Fruit fly (Drosophila melanogaster): ENCODE results near the gene CG7514.

Gene CG7514

dm6 chr3L:4688674-4689073, at the start of gene CG7514:
CG7514 (minus strand) TSS chr3L:4688774.
- TF ChIP-seq CG8319 (GFP tag; optimal IDR thresholded peaks at IDR 0.05) (no peak), CG16779 (tag; optimal IDR thresholded peaks at IDR 0.05) (no peak), Lpt (GFP tag; optimal IDR thresholded peaks at IDR 0.05) (no peak), CG11902 (GFP tag; optimal IDR thresholded peaks at IDR 0.05) (no peak), CG6163 (GFP tag; IDR thresholded peaks at IDR 0.05) (no peak)

- no peak for TF ChIP-seq Sox15 (GFP tag; optimal IDR thresholded peaks at IDR 0.05)
- peak; percentile 73 for TF ChIP-seq Hr4 (GFP tag; optimal IDR thresholded peaks at IDR 0.05)
- peak; percentile 58 for TF ChIP-seq CG11294 (GFP tag; IDR thresholded peaks at IDR 0.05)
- TF ChIP-seq Eip93F (GFP tag; optimal IDR thresholded peaks at IDR 0.05), result no peak
- TF ChIP-seq lz (GFP tag; optimal IDR thresholded peaks at IDR 0.05), result no peak
- TF ChIP-seq CG10669 (GFP tag; optimal IDR thresholded peaks at IDR 0.05), result no peak
- TF ChIP-seq CG6276 (GFP tag; optimal IDR thresholded peaks at IDR 0.05), result peak; percentile 2
- TF ChIP-seq CG6163 (GFP tag; IDR thresholded peaks at IDR 0.05), result peak; percentile 58; the same call in 2 of the 3 replicates
- no peak for TF ChIP-seq fkh (GFP tag; optimal IDR thresholded peaks at IDR 0.05)
- peak; percentile 15 for TF ChIP-seq pdm3 (GFP tag; optimal IDR thresholded peaks at IDR 0.05)
- TF ChIP-seq Hr39 (GFP tag; optimal IDR thresholded peaks at IDR 0.05), result no peak
- TF ChIP-seq cyc (GFP tag; optimal IDR thresholded peaks at IDR 0.05), result no peak
- TF ChIP-seq CG31627 (GFP tag; optimal IDR thresholded peaks at IDR 0.05), result no peak
- peak; percentile 59 for TF ChIP-seq Gug (GFP tag; IDR thresholded peaks at IDR 0.05)
- TF ChIP-seq Eip78C (GFP tag), result peak; percentile 31
- peak; percentile 58 for TF ChIP-seq CG32006 (GFP tag; optimal IDR thresholded peaks at IDR 0.05)
- peak; percentile 66 for TF ChIP-seq CG15336 (GFP tag; IDR thresholded peaks at IDR 0.05)
- TF ChIP-seq eg (GFP tag; IDR thresholded peaks at IDR 0.05), result peak; percentile 78; the same call in 2 of the 3 replicates
- TF ChIP-seq CG8119 (GFP tag; IDR thresholded peaks at IDR 0.05), result 0 out of 3 replicates have a peak, but pooled peaks have one; percentile 53
Measured at dm6 chr3L:4736643-4737042, 48.1 kb upstream of the CG7514 start.

- TF ChIP-seq CG3032 (tag; optimal IDR thresholded peaks at IDR 0.05) (peak; percentile 59), topi (GFP tag; optimal IDR thresholded peaks at IDR 0.05) (no peak), Eip78C (GFP tag) (peak; percentile 41), CG34406 (GFP tag; optimal IDR thresholded peaks at IDR 0.05) (no peak), lz (GFP tag; optimal IDR thresholded peaks at IDR 0.05) (no peak), dac (GFP tag; optimal IDR thresholded peaks at IDR 0.05) (no peak), Hr39 (GFP tag; optimal IDR thresholded peaks at IDR 0.05) (no peak), OdsH (GFP tag; optimal IDR thresholded peaks at IDR 0.05) (peak; percentile 62), CG6808 (GFP tag; optimal IDR thresholded peaks at IDR 0.05) (no peak), CG11294 (GFP tag; IDR thresholded peaks at IDR 0.05) (peak; percentile 51), fd59A (GFP tag; optimal IDR thresholded peaks at IDR 0.05) (peak; percentile 52), CG3919 (GFP tag; optimal IDR thresholded peaks at IDR 0.05) (peak; percentile 3), CG8319 (GFP tag; optimal IDR thresholded peaks at IDR 0.05) (no peak), Hr38 (GFP tag; optimal IDR thresholded peaks at IDR 0.05) (no peak), Gug (GFP tag; IDR thresholded peaks at IDR 0.05) (peak; percentile 55), Hr4 (GFP tag; optimal IDR thresholded peaks at IDR 0.05) (peak; percentile 62), svp (GFP tag) (peak; percentile 14), Sox102F (GFP tag; optimal IDR thresholded peaks at IDR 0.05) (no peak), pdm3 (GFP tag; optimal IDR thresholded peaks at IDR 0.05) (peak; percentile 67), Sox14 (GFP tag; optimal IDR thresholded peaks at IDR 0.05) (peak; percentile 67), dsx (GFP tag; optimal IDR thresholded peaks at IDR 0.05; ENCODE audit: poor library complexity, severe bottlenecking) (peak; percentile 76), CG4318 (GFP tag; optimal IDR thresholded peaks at IDR 0.05) (peak; percentile 52), achi (GFP tag; optimal IDR thresholded peaks at IDR 0.05) (peak; percentile 65), CG8119 (GFP tag; IDR thresholded peaks at IDR 0.05) (peak; percentile 67), Sox15 (GFP tag; optimal IDR thresholded peaks at IDR 0.05) (no peak), CG10631 (GFP tag; optimal IDR thresholded peaks at IDR 0.05) (peak; percentile 77), CG9139 (GFP tag; optimal IDR thresholded peaks at IDR 0.05) (no peak), CG7368 (GFP tag; optimal IDR thresholded peaks at IDR 0.05) (no peak), CG6854 (GFP tag; optimal IDR thresholded peaks at IDR 0.05) (no peak), Blimp-1 (GFP tag; optimal IDR thresholded peaks at IDR 0.05) (no peak), salr (GFP tag; optimal IDR thresholded peaks at IDR 0.05) (peak; percentile 35 to 69), Eip93F (GFP tag; optimal IDR thresholded peaks at IDR 0.05) (no peak), net (GFP tag; optimal IDR thresholded peaks at IDR 0.05) (peak; percentile 61), CG8632 (GFP tag; optimal IDR thresholded peaks at IDR 0.05) (peak; percentile 4), ss (GFP tag; optimal IDR thresholded peaks at IDR 0.05) (peak in 1 of 2 experiments; percentile 45), fd85E (GFP tag; optimal IDR thresholded peaks at IDR 0.05) (no peak)
Measured at dm6 chr3L:4731687-4732086, 43.1 kb upstream of the CG7514 start.

Data from whole organism, prepupa.